Worm (Caenorhabditis elegans): ENCODE results near the gene gcs-1.

The gcs-1 gene

ce11 chrII:9007741-9008140, 30.4 kb downstream of the gcs-1 start:
- TF ChIP-seq ceh-30 (tag; optimal IDR thresholded peaks at IDR 0.05) = no peak
- no peak for TF ChIP-seq madf-2 (tag; optimal IDR thresholded peaks at IDR 0.05)
- TF ChIP-seq sox-2 (GFP tag; IDR thresholded peaks at IDR 0.05) = no peak
- TF ChIP-seq ceh-22 (tag; optimal IDR thresholded peaks at IDR 0.05) = no peak
- no peak for TF ChIP-seq eyg-1 (tag; optimal IDR thresholded peaks at IDR 0.05)
- no peak for TF ChIP-seq hlh-8 (tag; optimal IDR thresholded peaks at IDR 0.05)
- TF ChIP-seq hlh-30 (tag; optimal IDR thresholded peaks at IDR 0.05; ENCODE audit: insufficient read depth) = no peak
- no peak for TF ChIP-seq ceh-31 (tag; optimal IDR thresholded peaks at IDR 0.05)
- no peak for TF ChIP-seq mec-3 (tag; optimal IDR thresholded peaks at IDR 0.05; ENCODE audit: borderline replicate concordance)
- no peak for TF ChIP-seq nfya-1 (tag; optimal IDR thresholded peaks at IDR 0.05)
- no peak for TF ChIP-seq C38D4.7 (GFP tag; optimal IDR thresholded peaks at IDR 0.05)
- no peak for TF ChIP-seq tbx-7 (tag; optimal IDR thresholded peaks at IDR 0.05)
- no peak for TF ChIP-seq unc-86 (tag; optimal IDR thresholded peaks at IDR 0.05)
- TF ChIP-seq ceh-45 (GFP tag; IDR thresholded peaks at IDR 0.05) = no peak
- no peak for TF ChIP-seq lin-11 (tag; optimal IDR thresholded peaks at IDR 0.05)
- no peak for TF ChIP-seq lim-6 (tag; optimal IDR thresholded peaks at IDR 0.05)
- no peak for TF ChIP-seq hlh-6 (tag; optimal IDR thresholded peaks at IDR 0.05)

- TF ChIP-seq unc-3 (GFP tag; conservative IDR thresholded peaks at IDR 0.05) = no peak
- no peak for TF ChIP-seq unc-3 (tag; optimal IDR thresholded peaks at IDR 0.05)
- TF ChIP-seq fax-1 (tag; optimal IDR thresholded peaks at IDR 0.05) = no peak
- TF ChIP-seq odd-2 (tag; optimal IDR thresholded peaks at IDR 0.05) = no peak
- TF ChIP-seq ceh-14 (tag; optimal IDR thresholded peaks at IDR 0.05) = no peak
- no peak for TF ChIP-seq sox-4 (tag; optimal IDR thresholded peaks at IDR 0.05)
- no peak for TF ChIP-seq dve-1 (tag; optimal IDR thresholded peaks at IDR 0.05)
- TF ChIP-seq pha-4 (tag; optimal IDR thresholded peaks at IDR 0.05) = no peak
- TF ChIP-seq nfya-1 (tag; optimal IDR thresholded peaks at IDR 0.05) = no peak
- TF ChIP-seq hlh-30 (tag; optimal IDR thresholded peaks at IDR 0.05; ENCODE audit: insufficient read depth) = no peak
- TF ChIP-seq elt-4 (tag; optimal IDR thresholded peaks at IDR 0.05) = no peak
- TF ChIP-seq nhr-232 (tag; optimal IDR thresholded peaks at IDR 0.05) = no peak
- no peak for TF ChIP-seq ceh-30 (tag; optimal IDR thresholded peaks at IDR 0.05)
Measured at ce11 chrII:9005067-9005466, 33.0 kb downstream of the gcs-1 start, which contains the start of gene F44G4.7. TSS of gene F44G4.7 (minus strand) at chrII:9005167.

ce11 chrII:9001743-9002222, 36.3 kb downstream of the gcs-1 start, which contains the start of gene F44G4.6:
TSS of gene F44G4.6 (minus strand) at chrII:9001793.
- TF ChIP-seq unc-55 (GFP tag; optimal IDR thresholded peaks at IDR 0.05) = no peak
- TF ChIP-seq ttx-3 (tag; optimal IDR thresholded peaks at IDR 0.05) = no peak
- TF ChIP-seq T23F11.4 (GFP tag; optimal IDR thresholded peaks at IDR 0.05) = no peak
- no peak for TF ChIP-seq pqm-1 (tag; optimal IDR thresholded peaks at IDR 0.05)
- TF ChIP-seq pag-3 (tag; optimal IDR thresholded peaks at IDR 0.05; ENCODE audit: borderline replicate concordance) = no peak
- TF ChIP-seq ceh-2 (tag; optimal IDR thresholded peaks at IDR 0.05) = no peak
- no peak for TF ChIP-seq ceh-24 (tag; optimal IDR thresholded peaks at IDR 0.05)

ce11 chrII:9000331-9000730, 37.8 kb downstream of the gcs-1 start, which contains the start of gene F44G4.5:
TSS of gene F44G4.5 (minus strand) at chrII:9000431.
- TF ChIP-seq C08G9.2 (tag; optimal IDR thresholded peaks at IDR 0.05) = no peak

ce11 chrII:8997479-8997878, 40.6 kb downstream of the gcs-1 start, which contains the start of the genes F44G4.3 and tdp-1:
TSS of gene F44G4.3 (minus strand) at chrII:8997662.
TSS of gene tdp-1 (plus strand) at chrII:8997825.
- TF ChIP-seq fax-1 (tag; optimal IDR thresholded peaks at IDR 0.05) = no peak
- TF ChIP-seq unc-42 (tag; optimal IDR thresholded peaks at IDR 0.05) = peak; percentile 91
- no peak for TF ChIP-seq Y22D7AL.16 (tag; optimal IDR thresholded peaks at IDR 0.05)
- no peak for TF ChIP-seq gmeb-2 (tag; optimal IDR thresholded peaks at IDR 0.05)
- TF ChIP-seq elt-4 (tag; optimal IDR thresholded peaks at IDR 0.05) = no peak
- TF ChIP-seq che-1 (tag; optimal IDR thresholded peaks at IDR 0.05) = no peak
- peak; percentile 52 for TF ChIP-seq ceh-14 (tag; optimal IDR thresholded peaks at IDR 0.05)
- TF ChIP-seq ceh-2 (tag; optimal IDR thresholded peaks at IDR 0.05) = no peak
- no peak for TF ChIP-seq pag-3 (tag; optimal IDR thresholded peaks at IDR 0.05; ENCODE audit: borderline replicate concordance)
- no peak for TF ChIP-seq ceh-18 (tag; optimal IDR thresholded peaks at IDR 0.05)
- TF ChIP-seq ceh-34 (tag; optimal IDR thresholded peaks at IDR 0.05) = no peak
- TF ChIP-seq sdc-2 (tag; optimal IDR thresholded peaks at IDR 0.05) = no peak
- TF ChIP-seq nfya-1 (tag; optimal IDR thresholded peaks at IDR 0.05) = peak; percentile 30
- peak; percentile 21 for TF ChIP-seq ceh-48 (tag; optimal IDR thresholded peaks at IDR 0.05)
- no peak for TF ChIP-seq ceh-6 (GFP tag; optimal IDR thresholded peaks at IDR 0.05)

Data from whole organism, late embryonic.